Worm (Caenorhabditis elegans): ENCODE measurements around the gene ZK632.2.
A peak's percentile ranks its signal among the peaks of the same experiment; 100 is the strongest.

Gene ZK632.2

DNA sequence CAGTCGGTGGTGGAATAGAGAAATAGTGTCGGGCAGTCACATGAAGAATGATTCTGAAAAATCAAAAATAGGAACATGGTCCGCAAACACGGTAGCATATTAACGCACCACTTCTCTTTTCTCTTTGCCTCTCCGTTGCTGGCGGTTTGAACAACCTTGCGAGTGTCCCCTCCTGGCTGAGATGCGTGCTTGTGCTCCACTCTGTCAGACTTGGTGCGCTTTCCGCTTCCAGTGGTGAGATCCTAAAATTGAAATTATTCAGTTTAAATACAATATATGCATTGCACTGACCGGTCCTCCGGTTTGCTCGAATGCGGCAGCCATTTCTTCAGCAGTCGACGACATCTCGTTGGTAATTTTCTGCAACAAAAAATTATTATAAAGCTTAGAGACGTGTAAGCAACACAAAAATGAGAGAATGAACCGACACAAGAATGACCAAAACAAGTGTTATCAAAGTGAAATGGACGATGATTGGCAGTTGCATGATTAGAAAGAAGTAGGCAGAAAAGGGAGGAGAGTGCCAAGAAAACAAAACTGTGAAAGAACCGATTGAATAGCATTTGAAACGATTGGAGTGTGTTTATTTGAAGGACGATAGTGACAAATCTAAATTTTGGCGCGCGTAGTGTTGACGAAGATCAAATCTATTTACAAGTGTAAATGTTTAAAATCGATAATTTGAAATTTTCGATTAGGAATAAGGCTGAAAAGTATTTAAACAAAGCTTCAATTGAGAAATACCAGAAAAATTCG is 26.3 kb downstream of the ZK632.2 start, which contains the start of gene ZK632.9:
Gene ZK632.9 (minus strand): TSS at position 360 of the 756 bp plus-strand sequence.
- TF ChIP-seq unc-39 (tag; optimal IDR thresholded peaks at IDR 0.05) (no peak), R02D3.7 (tag; optimal IDR thresholded peaks at IDR 0.05) (no peak), elt-3 (tag; optimal IDR thresholded peaks at IDR 0.05) (no peak), ceh-16 (tag; optimal IDR thresholded peaks at IDR 0.05) (no peak), nhr-76 (tag; optimal IDR thresholded peaks at IDR 0.05) (no peak), sea-2 (GFP tag; optimal IDR thresholded peaks at IDR 0.05) (no peak), elt-2 (tag; optimal IDR thresholded peaks at IDR 0.05) (peak; percentile 28), ama-1 (optimal IDR thresholded peaks at IDR 0.05) (peak; percentile 57), nhr-25 (tag; optimal IDR thresholded peaks at IDR 0.05) (no peak), nhr-23 (tag; optimal IDR thresholded peaks at IDR 0.05) (no peak), ceh-82 (tag; optimal IDR thresholded peaks at IDR 0.05) (no peak), aly-2 (tag; optimal IDR thresholded peaks at IDR 0.05) (no peak), fos-1 (tag; optimal IDR thresholded peaks at IDR 0.05) (no peak), nfya-1 (tag; optimal IDR thresholded peaks at IDR 0.05; ENCODE audit: insufficient read depth) (peak; percentile 21), snpc-4 (tag; optimal IDR thresholded peaks at IDR 0.05) (no peak), ztf-4 (tag; optimal IDR thresholded peaks at IDR 0.05) (peak; percentile 13), pha-4 (tag; optimal IDR thresholded peaks at IDR 0.05) (no peak), egl-27 (tag; optimal IDR thresholded peaks at IDR 0.05) (no peak), elt-1 (tag; optimal IDR thresholded peaks at IDR 0.05) (no peak), pqm-1 (tag; optimal IDR thresholded peaks at IDR 0.05) (no peak), nhr-77 (tag; optimal IDR thresholded peaks at IDR 0.05) (no peak), nhr-237 (tag; optimal IDR thresholded peaks at IDR 0.05) (no peak), ceh-28 (tag; optimal IDR thresholded peaks at IDR 0.05) (peak; percentile 31), nhr-28 (tag; optimal IDR thresholded peaks at IDR 0.05) (no peak), nhr-43 (tag; optimal IDR thresholded peaks at IDR 0.05; ENCODE audit: poor library complexity, severe bottlenecking) (no peak), fkh-10 (GFP tag; optimal IDR thresholded peaks at IDR 0.05) (no peak), eor-1 (tag; optimal IDR thresholded peaks at IDR 0.05) (no peak), lin-39 (tag; optimal IDR thresholded peaks at IDR 0.05) (no peak), lsy-12 (tag; optimal IDR thresholded peaks at IDR 0.05) (no peak), fkh-2 (tag; optimal IDR thresholded peaks at IDR 0.05) (no peak)

DNA sequence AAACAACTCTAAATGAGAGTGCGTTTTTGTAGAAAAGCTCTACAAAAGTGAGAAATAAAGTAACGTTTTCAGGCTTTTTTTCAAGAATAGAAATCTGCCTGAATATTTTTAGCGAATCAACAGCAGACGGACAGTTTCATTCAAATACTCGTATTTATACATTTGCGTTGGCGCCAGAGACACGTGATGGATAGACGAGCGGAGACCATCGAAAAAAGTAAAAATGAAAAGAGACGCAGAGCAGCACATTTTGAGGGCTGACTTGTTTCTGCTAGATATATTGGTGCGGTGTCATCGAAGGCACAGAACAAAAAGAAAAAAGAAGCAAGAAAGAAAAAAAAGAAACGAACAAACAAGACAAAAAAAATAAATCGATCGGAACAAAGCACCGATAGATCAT is 27.1 kb downstream of the ZK632.2 start:
- TF ChIP-seq nhr-11 (tag; optimal IDR thresholded peaks at IDR 0.05): no peak
- TF ChIP-seq nhr-43 (tag; optimal IDR thresholded peaks at IDR 0.05; ENCODE audit: poor library complexity, severe bottlenecking): peak; percentile 11
- TF ChIP-seq nhr-237 (tag; optimal IDR thresholded peaks at IDR 0.05): no peak
- TF ChIP-seq lin-39 (tag; optimal IDR thresholded peaks at IDR 0.05): peak; percentile 36
- peak; percentile 7 for TF ChIP-seq pqm-1 (tag; optimal IDR thresholded peaks at IDR 0.05)
- TF ChIP-seq elt-1 (tag; optimal IDR thresholded peaks at IDR 0.05): no peak
- TF ChIP-seq mdl-1 (tag; optimal IDR thresholded peaks at IDR 0.05): no peak
- TF ChIP-seq ztf-11 (tag; optimal IDR thresholded peaks at IDR 0.05): no peak
- TF ChIP-seq nhr-67 (tag; optimal IDR thresholded peaks at IDR 0.05): no peak
- TF ChIP-seq egl-27 (tag; optimal IDR thresholded peaks at IDR 0.05): no peak
- TF ChIP-seq snpc-4 (tag; optimal IDR thresholded peaks at IDR 0.05): peak; percentile 16
- peak; percentile 11 for TF ChIP-seq lin-15B (tag; optimal IDR thresholded peaks at IDR 0.05)
- TF ChIP-seq hmg-11 (tag; optimal IDR thresholded peaks at IDR 0.05): peak; percentile 2
- TF ChIP-seq nhr-76 (tag; optimal IDR thresholded peaks at IDR 0.05): no peak
- peak; percentile 89 for TF ChIP-seq pha-4 (tag; optimal IDR thresholded peaks at IDR 0.05)
- TF ChIP-seq tbx-2 (tag; optimal IDR thresholded peaks at IDR 0.05): no peak
- TF ChIP-seq ceh-82 (tag; optimal IDR thresholded peaks at IDR 0.05): no peak
- TF ChIP-seq fos-1 (tag; optimal IDR thresholded peaks at IDR 0.05): no peak
- TF ChIP-seq daf-12 (tag; optimal IDR thresholded peaks at IDR 0.05): no peak
- TF ChIP-seq nhr-25 (tag; optimal IDR thresholded peaks at IDR 0.05): no peak
- peak; percentile 93 for TF ChIP-seq ama-1 (optimal IDR thresholded peaks at IDR 0.05)
- TF ChIP-seq elt-3 (tag; optimal IDR thresholded peaks at IDR 0.05): no peak
- TF ChIP-seq ceh-9 (tag; optimal IDR thresholded peaks at IDR 0.05): no peak
- no peak for TF ChIP-seq nhr-23 (tag; optimal IDR thresholded peaks at IDR 0.05)
- TF ChIP-seq R02D3.7 (tag; optimal IDR thresholded peaks at IDR 0.05): no peak
- peak; percentile 62 for TF ChIP-seq jun-1 (tag; optimal IDR thresholded peaks at IDR 0.05)
- no peak for TF ChIP-seq ztf-4 (tag; optimal IDR thresholded peaks at IDR 0.05)
- no peak for TF ChIP-seq ceh-16 (tag; optimal IDR thresholded peaks at IDR 0.05)
- no peak for TF ChIP-seq ceh-28 (tag; optimal IDR thresholded peaks at IDR 0.05)
- no peak for TF ChIP-seq eor-1 (tag; optimal IDR thresholded peaks at IDR 0.05)
- TF ChIP-seq nhr-28 (tag; optimal IDR thresholded peaks at IDR 0.05): no peak
- no peak for TF ChIP-seq unc-62 (GFP tag; optimal IDR thresholded peaks at IDR 0.05)
- no peak for TF ChIP-seq fkh-10 (GFP tag; optimal IDR thresholded peaks at IDR 0.05)
- no peak for TF ChIP-seq zag-1 (tag; optimal IDR thresholded peaks at IDR 0.05)
- no peak for TF ChIP-seq nhr-12 (tag; optimal IDR thresholded peaks at IDR 0.05)
- no peak for TF ChIP-seq mml-1 (tag; optimal IDR thresholded peaks at IDR 0.05)
- TF ChIP-seq egl-5 (tag; optimal IDR thresholded peaks at IDR 0.05): no peak
- TF ChIP-seq unc-39 (tag; optimal IDR thresholded peaks at IDR 0.05): no peak
- peak; percentile 27 for TF ChIP-seq elt-2 (tag; optimal IDR thresholded peaks at IDR 0.05)
- no peak for TF ChIP-seq sea-2 (GFP tag; optimal IDR thresholded peaks at IDR 0.05)
- TF ChIP-seq skn-1 (tag; optimal IDR thresholded peaks at IDR 0.05): peak; percentile 3
- no peak for TF ChIP-seq nhr-77 (tag; optimal IDR thresholded peaks at IDR 0.05)
- TF ChIP-seq aly-2 (tag; optimal IDR thresholded peaks at IDR 0.05): no peak
- peak; percentile 28 for TF ChIP-seq lsy-12 (tag; optimal IDR thresholded peaks at IDR 0.05)
- TF ChIP-seq nfya-1 (tag; optimal IDR thresholded peaks at IDR 0.05; ENCODE audit: insufficient read depth): peak; percentile 56
